Worm (Caenorhabditis elegans) whole organism, young adult: Measurements from ENCODE around the gene C27B7.2.

Experiments used
- B0019.2 ChIP-seq: fragments of 200-800 bp; sonication (Bioruptor generic); conservative IDR thresholded peaks from 2 replicates; pipeline ENCODE4 v1.3.6; 2022; ENCODE audit warnings: missing genetic modification reagents, missing genetic modification characterization, missing compliant biosample characterization
- B0035.1 ChIP-seq: sonication (generic microtip); optimal IDR thresholded peaks from 2 replicates; lab custom pipeline; 2016; ENCODE audit warnings: missing genetic modification characterization, mild to moderate bottlenecking, missing compliant biosample characterization, missing genotype, missing genetic modification reagents
- F33H1.4 ChIP-seq: fragments of 200-800 bp; sonication (Bioruptor generic); IDR thresholded peaks from 2 replicates; pipeline ENCODE4 v1.3.6; 2022; ENCODE audit warnings: missing genetic modification reagents, missing genetic modification characterization, missing compliant biosample characterization
- F37B4.10 ChIP-seq: fragments of 200-800 bp; sonication (Bioruptor generic); IDR thresholded peaks from 2 replicates; pipeline ENCODE4 v1.3.6; 2022; ENCODE audit warnings: missing genetic modification characterization, missing compliant biosample characterization
- F39B2.1 ChIP-seq: fragments of 200-800 bp; sonication (Bioruptor generic); IDR thresholded peaks from 2 replicates; pipeline ENCODE4 v1.3.6; 2022; ENCODE audit warnings: missing genetic modification reagents, missing genetic modification characterization, missing compliant biosample characterization
- F52B5.7 ChIP-seq: sonication (generic microtip); optimal IDR thresholded peaks from 2 replicates; lab custom pipeline; 2016; ENCODE audit warnings: mild to moderate bottlenecking, missing genetic modification characterization, missing compliant biosample characterization
- T07F8.4 ChIP-seq: sonication (generic microtip); optimal IDR thresholded peaks from 2 replicates; lab custom pipeline; 2016; ENCODE audit warnings: mild to moderate bottlenecking, missing genetic modification characterization, moderate library complexity, missing compliant biosample characterization
- Y95B8A.8 ChIP-seq: fragments of 200-800 bp; sonication (Bioruptor generic); IDR thresholded peaks from 2 replicates; pipeline ENCODE4 v1.3.6; 2022; ENCODE audit warnings: missing genetic modification reagents, missing genetic modification characterization, missing compliant biosample characterization
- attf-3 ChIP-seq: fragments of 200-800 bp; sonication (Bioruptor generic); conservative IDR thresholded peaks from 2 replicates; pipeline ENCODE4 v1.3.6; 2022; ENCODE audit warnings: missing genetic modification reagents, missing genetic modification characterization, missing compliant biosample characterization
- attf-6 ChIP-seq: fragments of 200-800 bp; sonication (Bioruptor generic); IDR thresholded peaks from 2 replicates; pipeline ENCODE4 v1.3.6; 2022; ENCODE audit warnings: missing genetic modification reagents, missing genetic modification characterization, missing compliant biosample characterization
- cebp-1 ChIP-seq, 2 experiments: fragments of 200-800 bp in 1 of 2; sonication (Bioruptor generic) in 1 of 2; sonication (generic microtip) in 1 of 2; IDR thresholded peaks in 1 of 2; optimal IDR thresholded peaks in 1 of 2; 2 replicates each; pipeline versions ENCODE4 v1.3.6 to Lab custom; 2017 to 2022; ENCODE audit warnings: missing compliant biosample characterization in 2 of 2, missing genetic modification characterization in 2 of 2, mild to moderate bottlenecking in 1 of 2, missing genetic modification reagents in 1 of 2, moderate library complexity in 1 of 2
- ceh-40 ChIP-seq: fragments of 200-800 bp; sonication (Bioruptor generic); IDR thresholded peaks from 2 replicates; pipeline ENCODE4 v1.3.6; 2022; ENCODE audit warnings: missing genetic modification characterization, missing compliant biosample characterization
- ceh-58 ChIP-seq: fragments of 200-800 bp; sonication (Bioruptor generic); IDR thresholded peaks from 2 replicates; pipeline ENCODE4 v1.3.6; 2022; ENCODE audit warnings: missing genetic modification characterization, missing compliant biosample characterization
- ceh-91 ChIP-seq: fragments of 200-800 bp; sonication (Bioruptor generic); IDR thresholded peaks from 2 replicates; pipeline ENCODE4 v1.3.6; 2022; ENCODE audit warnings: missing genetic modification reagents, missing genetic modification characterization, missing compliant biosample characterization
- die-1 ChIP-seq: sonication (generic microtip); optimal IDR thresholded peaks from 2 replicates; lab custom pipeline; 2016; ENCODE audit warnings: missing genotype, mild to moderate bottlenecking, missing genetic modification characterization, missing compliant biosample characterization
- dpl-1 ChIP-seq: fragments of 150-350 bp; optimal IDR thresholded peaks from 2 replicates; lab custom pipeline; 2014; ENCODE audit warnings: missing biosample characterization, missing genetic modification reagents, missing genetic modification characterization
- efl-1 ChIP-seq: fragments of 150-350 bp; optimal IDR thresholded peaks from 2 replicates; lab custom pipeline; 2014; ENCODE audit warnings: missing biosample characterization, missing genetic modification reagents, missing genetic modification characterization
- ets-4 ChIP-seq: fragments of 200-800 bp; sonication (Bioruptor generic); optimal IDR thresholded peaks from 2 replicates; lab custom pipeline; 2018; ENCODE audit warnings: mild to moderate bottlenecking, missing genetic modification characterization, missing compliant biosample characterization
- gei-17 ChIP-seq: fragments of 200-800 bp; sonication (Bioruptor generic); optimal IDR thresholded peaks from 2 replicates; lab custom pipeline; 2018; ENCODE audit warnings: mild to moderate bottlenecking, missing genetic modification characterization, missing compliant biosample characterization
- hlh-12 ChIP-seq: sonication (generic microtip); optimal IDR thresholded peaks from 2 replicates; lab custom pipeline; 2016; ENCODE audit warnings: missing genetic modification characterization, missing compliant biosample characterization
- hmg-20 ChIP-seq: fragments of 200-800 bp; sonication (Bioruptor generic); IDR thresholded peaks from 2 replicates; pipeline ENCODE4 v1.3.6; 2022; ENCODE audit warnings: missing genetic modification reagents, missing genetic modification characterization, missing compliant biosample characterization
- lag-1 ChIP-seq: fragments of 200-800 bp; sonication (Bioruptor generic); IDR thresholded peaks from 2 replicates; pipeline ENCODE4 v1.3.6; 2022; ENCODE audit warnings: missing genetic modification reagents, missing genetic modification characterization, missing compliant biosample characterization
- let-526 ChIP-seq: fragments of 200-800 bp; sonication (Bioruptor generic); IDR thresholded peaks from 2 replicates; pipeline ENCODE4 v1.3.6; 2022; ENCODE audit warnings: missing genetic modification reagents, missing genetic modification characterization, missing compliant biosample characterization
- let-607 ChIP-seq, 2 experiments: fragments of 200-800 bp in 1 of 2; sonication (Bioruptor generic) in 1 of 2; sonication (generic microtip) in 1 of 2; optimal IDR thresholded peaks; 2 replicates each; lab custom pipeline; 2016 to 2018; ENCODE audit warnings: mild to moderate bottlenecking in 2 of 2, missing compliant biosample characterization in 2 of 2, missing genetic modification characterization in 2 of 2, moderate library complexity in 2 of 2, missing genotype in 1 of 2
- lin-26 ChIP-seq: fragments of 200-800 bp; sonication (Bioruptor generic); IDR thresholded peaks from 2 replicates; pipeline ENCODE4 v1.3.6; 2022; ENCODE audit warnings: missing genetic modification reagents, missing genetic modification characterization, missing compliant biosample characterization
- lin-35 ChIP-seq, 3 experiments: fragments of 150-350 bp in 2 of 3; sonication (generic microtip) in 1 of 3; optimal IDR thresholded peaks; 2 replicates each; lab custom pipeline; 2014 to 2018; ENCODE audit warnings: missing biosample characterization in 3 of 3, missing genetic modification characterization in 3 of 3, missing genetic modification reagents in 3 of 3
- lsl-1 ChIP-seq: fragments of 200-800 bp; sonication (Bioruptor generic); optimal IDR thresholded peaks from 2 replicates; lab custom pipeline; 2018; ENCODE audit warnings: mild to moderate bottlenecking, missing genetic modification characterization, moderate library complexity, missing compliant biosample characterization
- madf-8 ChIP-seq: fragments of 200-800 bp; sonication (Bioruptor generic); conservative IDR thresholded peaks from 2 replicates; pipeline ENCODE4 v1.3.6; 2022; ENCODE audit warnings: missing genetic modification reagents, missing genetic modification characterization, missing compliant biosample characterization
- mcd-1 ChIP-seq: fragments of 200-800 bp; sonication (Bioruptor generic); IDR thresholded peaks from 2 replicates; pipeline ENCODE4 v1.3.6; 2022; ENCODE audit warnings: missing genetic modification reagents, missing genetic modification characterization, missing compliant biosample characterization
- mel-28 ChIP-seq: sonication (generic microtip); optimal IDR thresholded peaks from 2 replicates; lab custom pipeline; 2016; ENCODE audit warnings: borderline replicate concordance, mild to moderate bottlenecking, missing genetic modification characterization, missing compliant biosample characterization
- mes-4 ChIP-seq: sonication (generic microtip); optimal IDR thresholded peaks from 2 replicates; lab custom pipeline; 2016; ENCODE audit warnings: missing genotype, missing genetic modification characterization, missing compliant biosample characterization
- mxl-1 ChIP-seq: sonication (generic microtip); optimal IDR thresholded peaks from 2 replicates; lab custom pipeline; 2016; ENCODE audit warnings: missing genetic modification characterization, missing compliant biosample characterization
- nfya-2 ChIP-seq: fragments of 200-800 bp; sonication (Bioruptor generic); IDR thresholded peaks from 2 replicates; pipeline ENCODE4 v1.3.6; 2022; ENCODE audit warnings: missing genetic modification reagents, missing genetic modification characterization, missing compliant biosample characterization
- nhr-80 ChIP-seq: sonication (generic microtip); optimal IDR thresholded peaks from 2 replicates; lab custom pipeline; 2016; ENCODE audit warnings: missing genetic modification characterization, missing compliant biosample characterization
- sdz-38 ChIP-seq: sonication (generic microtip); optimal IDR thresholded peaks from 2 replicates; lab custom pipeline; 2016; ENCODE audit warnings: missing genotype, missing genetic modification characterization, missing compliant biosample characterization
- somi-1 ChIP-seq: fragments of 200-800 bp; sonication (Bioruptor generic); optimal IDR thresholded peaks from 2 replicates; lab custom pipeline; 2018; ENCODE audit warnings: mild to moderate bottlenecking, missing genetic modification characterization, missing compliant biosample characterization
- sptf-2 ChIP-seq: fragments of 200-800 bp; sonication (Bioruptor generic); optimal IDR thresholded peaks from 2 replicates; lab custom pipeline; 2018; ENCODE audit warnings: mild to moderate bottlenecking, missing genetic modification characterization, missing compliant biosample characterization
- zfh-2 ChIP-seq: fragments of 200-800 bp; sonication (Bioruptor generic); conservative IDR thresholded peaks from 2 replicates; pipeline ENCODE4 v1.3.6; 2022; ENCODE audit warnings: missing genetic modification reagents, missing genetic modification characterization, missing compliant biosample characterization
- ztf-22 ChIP-seq: fragments of 200-800 bp; sonication (Bioruptor generic); optimal IDR thresholded peaks from 2 replicates; lab custom pipeline; 2018; ENCODE audit warnings: mild to moderate bottlenecking, missing genetic modification characterization, moderate library complexity, missing compliant biosample characterization
- ztf-28 ChIP-seq: fragments of 200-800 bp; sonication (Bioruptor generic); IDR thresholded peaks from 2 replicates; pipeline ENCODE4 v1.3.6; 2022; ENCODE audit warnings: missing genetic modification reagents, missing genetic modification characterization, missing compliant biosample characterization

C27B7.2 gene

DNA sequence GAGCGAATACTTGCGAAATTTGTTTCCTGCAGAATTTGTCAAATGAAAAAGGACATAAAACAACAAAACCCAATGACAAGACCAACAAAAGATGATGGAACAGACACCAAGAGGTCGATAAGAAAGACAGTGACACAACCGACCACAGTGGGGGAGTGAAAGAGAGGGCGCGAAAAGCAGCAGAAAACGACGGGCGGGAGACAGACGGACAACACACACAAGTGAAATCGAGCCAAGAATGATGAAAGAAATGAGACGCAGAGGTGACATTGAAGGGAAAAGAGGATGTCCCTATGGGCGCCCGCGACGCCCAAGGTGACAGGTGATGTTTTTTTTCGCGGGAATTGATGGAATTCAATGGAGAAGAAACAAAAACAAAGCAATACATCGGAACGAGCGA, 26.6 kb upstream of the C27B7.2 start (continued):
- no peak for TF ChIP-seq ztf-28 (GFP tag; lab: Robert Waterston, UW)
- peak; percentile 55; the same call in 1 of the 2 replicates for TF ChIP-seq cebp-1 (GFP tag; IDR thresholded peaks at IDR 0.05; lab: Robert Waterston, UW)
- peak; percentile 91 for TF ChIP-seq cebp-1 (tag; optimal IDR thresholded peaks at IDR 0.05; lab: Kevin White, UChicago)
- TF ChIP-seq ceh-58 (GFP tag; lab: Robert Waterston, UW) = no peak
- TF ChIP-seq Y95B8A.8 (GFP tag; lab: Robert Waterston, UW) = no peak
- peak; percentile 44 for TF ChIP-seq somi-1 (GFP tag; lab: Kevin White, UChicago)
- no peak for TF ChIP-seq ztf-22
- no peak for TF ChIP-seq F52B5.7 (tag; lab: Kevin White, UChicago)
- TF ChIP-seq mes-4 (tag; lab: Kevin White, UChicago) = no peak
- no peak for TF ChIP-seq madf-8

DNA sequence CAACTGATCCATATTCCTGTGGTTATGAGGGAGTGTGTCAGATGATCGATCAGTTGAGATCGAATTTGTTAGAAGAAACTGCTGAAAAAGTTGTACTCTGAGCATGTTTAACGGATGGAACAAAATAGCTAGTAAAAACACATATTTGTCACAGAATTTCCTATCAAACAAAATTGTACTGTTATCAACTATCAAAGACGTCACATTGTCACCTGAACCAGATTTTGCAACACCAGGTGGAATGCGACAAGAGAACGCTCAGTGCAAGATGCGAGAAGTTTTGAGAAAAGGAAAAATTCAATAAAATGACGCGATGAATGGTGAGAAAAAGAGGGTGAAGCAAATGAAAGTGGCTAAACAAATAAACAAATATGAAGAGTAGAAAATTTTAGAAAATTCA, 25.1 kb upstream of the C27B7.2 start:
- TF ChIP-seq nhr-80 (peak; percentile 18), sdz-38 (tag; lab: Kevin White, UChicago) (no peak)
- TF ChIP-seq, all 124 proteins: peak for 1

DNA sequence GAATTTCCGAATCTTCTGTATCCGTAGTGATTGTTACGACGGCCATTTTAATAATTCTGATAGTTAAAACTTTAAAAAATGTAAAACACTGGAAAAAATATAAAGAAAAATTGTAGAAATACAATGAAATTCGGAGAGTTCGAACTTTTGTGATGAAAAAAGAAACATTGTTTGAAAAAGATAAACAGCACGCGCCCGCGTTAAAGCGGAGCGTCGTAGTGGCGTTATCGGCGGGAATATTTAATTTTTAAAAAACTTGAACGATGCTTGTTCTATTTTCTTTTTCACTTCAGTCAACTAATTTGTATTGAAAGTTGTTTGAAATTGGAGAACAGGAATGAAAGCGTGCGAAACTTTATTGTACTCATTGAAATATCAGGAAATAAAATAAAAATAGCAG, 23.0 kb upstream of the C27B7.2 start, which contains the start of gene npp-23:
Gene npp-23, minus strand, starts transcription at position 56 of the 400 bp plus-strand sequence.
- TF ChIP-seq efl-1 (GFP tag; lab: Kevin White, UChicago) = peak; percentile 85
- no peak for TF ChIP-seq mcd-1 (GFP tag; lab: Robert Waterston, UW)
- peak in 1 of 3 experiments; percentile 86 for TF ChIP-seq lin-35 (GFP tag; optimal IDR thresholded peaks at IDR 0.05; lab: Kevin White, UChicago)
- TF ChIP-seq sptf-2 (GFP tag; lab: Kevin White, UChicago) = no peak
- no peak for TF ChIP-seq nfya-2
- no peak for TF ChIP-seq ztf-28 (GFP tag; lab: Robert Waterston, UW)
- TF ChIP-seq dpl-1 (GFP tag; lab: Kevin White, UChicago) = peak; percentile 71
- TF ChIP-seq attf-3 = peak; percentile 94
- no peak for TF ChIP-seq F39B2.1 (GFP tag; lab: Robert Waterston, UW)
- no peak for TF ChIP-seq T07F8.4 (tag; lab: Kevin White, UChicago)
- TF ChIP-seq, all 124 proteins: peak for 4

DNA sequence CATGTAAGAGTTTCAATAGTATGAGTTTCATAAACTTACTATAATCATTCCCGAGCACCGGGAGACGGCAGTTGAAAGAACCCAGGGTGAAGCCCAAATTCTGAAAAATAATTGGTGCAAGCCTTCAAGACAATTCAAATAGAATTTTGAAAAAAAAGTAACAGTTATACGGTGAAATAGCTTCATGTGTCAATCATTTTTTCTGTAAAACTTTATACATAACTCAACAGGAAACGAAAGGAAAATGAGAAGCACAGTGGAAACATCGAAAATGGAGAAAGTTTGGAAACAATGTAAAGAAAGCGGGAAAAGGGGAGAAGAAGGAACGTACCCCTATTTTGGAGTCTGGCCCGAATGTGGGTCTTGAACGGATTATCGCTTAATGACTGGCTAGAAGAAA, 19.7 kb upstream of the C27B7.2 start, which contains the start of gene C09G9.3:
Gene C09G9.3, minus strand, starts transcription at position 101 of the 400 bp plus-strand sequence.
- no peak for TF ChIP-seq ceh-40
- no peak for TF ChIP-seq hlh-12 (tag; lab: Kevin White, UChicago)
- TF ChIP-seq B0019.2 (GFP tag; lab: Robert Waterston, UW) = no peak
- no peak for TF ChIP-seq let-526 (GFP tag; lab: Robert Waterston, UW)
- TF ChIP-seq mcd-1 (GFP tag; lab: Robert Waterston, UW) = no peak
- TF ChIP-seq T07F8.4 (tag; lab: Kevin White, UChicago) = no peak
- TF ChIP-seq ceh-91 = no peak
- TF ChIP-seq die-1 = no peak
- TF ChIP-seq ets-4 (GFP tag; lab: Kevin White, UChicago) = no peak

DNA sequence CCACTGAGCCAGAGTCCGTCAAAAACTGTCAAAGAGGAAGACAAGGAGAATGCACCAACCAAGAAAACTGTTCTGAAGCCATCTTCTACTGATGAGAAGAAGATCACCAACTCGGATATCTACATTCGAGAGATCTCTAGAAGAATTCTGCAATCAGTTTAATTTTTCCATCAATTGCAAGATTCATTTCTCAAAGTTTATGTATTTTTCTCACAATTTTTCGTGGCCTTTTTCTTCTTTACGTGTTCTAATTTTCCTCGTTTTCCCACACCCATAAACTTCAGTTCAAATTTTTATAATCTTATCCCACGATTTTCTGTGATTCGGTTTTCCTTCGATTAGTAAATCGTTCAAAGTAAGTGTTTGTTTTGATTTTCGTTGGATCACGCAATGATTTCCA, 18.8 kb upstream of the C27B7.2 start, which contains the start of gene hdl-2:
Gene hdl-2, plus strand, starts transcription at position 301 of the 400 bp plus-strand sequence.
- TF ChIP-seq mcd-1 (GFP tag; lab: Robert Waterston, UW) = no peak
- TF ChIP-seq F37B4.10 = no peak
- TF ChIP-seq let-607 (tag; optimal IDR thresholded peaks at IDR 0.05; lab: Kevin White, UChicago) = no peak
- no peak for TF ChIP-seq mxl-1
- no peak for TF ChIP-seq attf-3
- no peak for TF ChIP-seq lag-1 (GFP tag; lab: Robert Waterston, UW)
- no peak for TF ChIP-seq attf-6 (GFP tag; lab: Robert Waterston, UW)
- TF ChIP-seq lsl-1 = no peak
- no peak for TF ChIP-seq F52B5.7 (tag; lab: Kevin White, UChicago)
- TF ChIP-seq zfh-2 (GFP tag; lab: Robert Waterston, UW) = no peak
- TF ChIP-seq hmg-20 (GFP tag; lab: Robert Waterston, UW) = no peak
- TF ChIP-seq let-526 (GFP tag; lab: Robert Waterston, UW) = no peak
- TF ChIP-seq mel-28 (tag; lab: Kevin White, UChicago) = no peak
- TF ChIP-seq lin-26 (GFP tag; lab: Robert Waterston, UW) = no peak
- TF ChIP-seq gei-17 (GFP tag; lab: Kevin White, UChicago) = no peak
- TF ChIP-seq F33H1.4 = no peak
- TF ChIP-seq B0035.1 (tag; lab: Kevin White, UChicago) = no peak
